Fruit fly (Drosophila melanogaster): ENCODE measurements around the gene CG15864.

- TF ChIP-seq CG12605 (GFP tag; IDR thresholded peaks at IDR 0.05) (no peak), CG8301 (tag; optimal IDR thresholded peaks at IDR 0.05) (peak; percentile 52), CG4496 (GFP tag; IDR thresholded peaks at IDR 0.05) (peak; percentile 36; the same call in 1 of the 3 replicates), D1 (tag; optimal IDR thresholded peaks at IDR 0.05) (peak; percentile 26), EcR (GFP tag; optimal IDR thresholded peaks at IDR 0.05) (peak; percentile 4), rn (GFP tag; IDR thresholded peaks at IDR 0.05) (no peak), fd96Ca (GFP tag; IDR thresholded peaks at IDR 0.05) (no peak)
These were observed 4.5 kb upstream of the CG15864 start, which contains the start of the genes CG9636, CG18749 and CG33722 for dm6 chr3R:8243720-8244119.
